Fruit fly (Drosophila melanogaster): ENCODE results near the gene CYLD.
A peak's percentile ranks its signal among the peaks of the same experiment; 100 is the strongest.

The CYLD gene

DNA sequence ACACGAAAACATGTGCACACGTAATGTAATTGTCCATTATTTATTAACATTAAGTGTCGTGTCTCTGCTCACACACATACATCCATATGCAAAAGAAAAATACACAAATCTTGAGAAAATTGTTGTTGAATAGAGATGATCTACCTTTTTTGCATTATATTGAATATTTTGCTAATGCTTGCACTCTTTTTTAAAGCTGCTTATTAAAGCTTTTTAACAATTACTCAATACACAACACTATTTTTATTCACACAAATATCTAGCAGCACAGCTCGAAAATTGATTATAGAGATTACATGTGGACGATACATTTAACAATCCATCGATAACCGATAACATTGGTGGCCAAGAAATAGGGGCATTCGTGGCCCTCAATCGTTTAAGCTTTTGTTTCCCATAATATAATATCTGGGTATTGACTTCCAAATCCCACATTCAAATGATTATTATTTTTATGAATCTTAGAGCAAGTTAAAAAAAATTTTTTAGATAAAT, 7.5 kb downstream of the CYLD start, which contains the start of gene Ufd4:
Gene Ufd4 (minus strand): TSS at position 300 of the 495 bp plus-strand sequence.
- TF ChIP-seq Nf-YA (GFP tag; IDR thresholded peaks at IDR 0.05) (peak; percentile 44; the same call in 1 of the 2 replicates), z (GFP tag; IDR thresholded peaks at IDR 0.05) (no peak), Lhr (GFP tag; optimal IDR thresholded peaks at IDR 0.05) (no peak), CG12942 (GFP tag; optimal IDR thresholded peaks at IDR 0.05) (peak; percentile 7), CG3847 (GFP tag; IDR thresholded peaks at IDR 0.05) (no peak), odd (GFP tag; optimal IDR thresholded peaks at IDR 0.05) (no peak), CG16813 (GFP tag; IDR thresholded peaks at IDR 0.05; ENCODE audit: partially characterized antibody) (peak; percentile 40; the same call in 2 of the 3 replicates), sima (GFP tag; optimal IDR thresholded peaks at IDR 0.05) (no peak), fd64A (GFP tag; optimal IDR thresholded peaks at IDR 0.05) (no peak), CG13894 (tag; optimal IDR thresholded peaks at IDR 0.05) (no peak), gcm (GFP tag; optimal IDR thresholded peaks at IDR 0.05) (no peak), CG11456 (GFP tag; IDR thresholded peaks at IDR 0.05) (no peak), usp (GFP tag; optimal IDR thresholded peaks at IDR 0.05) (no peak), Optix (GFP tag; IDR thresholded peaks at IDR 0.05) (no peak), CG16815 (GFP tag; optimal IDR thresholded peaks at IDR 0.05) (peak; percentile 0), CkIIα-i1 (GFP tag; IDR thresholded peaks at IDR 0.05) (no peak), CG11695 (GFP tag; IDR thresholded peaks at IDR 0.05) (peak; percentile 63; the same call in 2 of the 3 replicates), Fer2 (tag; optimal IDR thresholded peaks at IDR 0.05) (no peak), Med (GFP tag) (peak; percentile 95), chm (GFP tag; IDR thresholded peaks at IDR 0.05) (no peak), Ssrp (tag; optimal IDR thresholded peaks at IDR 0.05) (peak; percentile 68), nom (GFP tag; optimal IDR thresholded peaks at IDR 0.05) (no peak), Hr39 (optimal IDR thresholded peaks at IDR 0.05) (no peak), row (GFP tag; IDR thresholded peaks at IDR 0.05) (peak; percentile 81), repo (GFP tag; optimal IDR thresholded peaks at IDR 0.05) (peak; percentile 25), Neu2 (GFP tag; optimal IDR thresholded peaks at IDR 0.05; ENCODE audit: borderline replicate concordance) (no peak), wdn (GFP tag; IDR thresholded peaks at IDR 0.05) (0 out of 2 replicates have a peak, but pooled peaks have one; percentile 41), kni (GFP tag; optimal IDR thresholded peaks at IDR 0.05) (no peak), BEAF-32 (GFP tag; optimal IDR thresholded peaks at IDR 0.05) (peak; percentile 55), jigr1 (GFP tag; IDR thresholded peaks at IDR 0.05) (no peak), nau (GFP tag; optimal IDR thresholded peaks at IDR 0.05) (no peak), CG15073 (GFP tag; optimal IDR thresholded peaks at IDR 0.05) (no peak), Usf (GFP tag; optimal IDR thresholded peaks at IDR 0.05) (no peak), p53 (GFP tag; optimal IDR thresholded peaks at IDR 0.05) (no peak), corto (GFP tag; optimal IDR thresholded peaks at IDR 0.05) (peak; percentile 18), Scr (GFP tag; IDR thresholded peaks at IDR 0.05; ENCODE audit: partially characterized antibody) (peak; percentile 55), CG10366 (GFP tag; IDR thresholded peaks at IDR 0.05) (no peak), slp2 (GFP tag; optimal IDR thresholded peaks at IDR 0.05) (peak; percentile 45), sqz (GFP tag; optimal IDR thresholded peaks at IDR 0.05) (no peak), Ets65A (GFP tag) (no peak), CG31388 (GFP tag; optimal IDR thresholded peaks at IDR 0.05) (peak; percentile 11), cad (GFP tag; optimal IDR thresholded peaks at IDR 0.05) (no peak), CG31224 (GFP tag; IDR thresholded peaks at IDR 0.05) (no peak), Side (GFP tag; optimal IDR thresholded peaks at IDR 0.05) (peak; percentile 59), HLH54F (GFP tag; optimal IDR thresholded peaks at IDR 0.05) (peak; percentile 63), Oli (tag; optimal IDR thresholded peaks at IDR 0.05) (no peak), CG3838 (GFP tag; optimal IDR thresholded peaks at IDR 0.05) (no peak), luna (GFP tag; optimal IDR thresholded peaks at IDR 0.05) (no peak), tna (GFP tag; IDR thresholded peaks at IDR 0.05; ENCODE audit: partially characterized antibody) (no peak), CG9932 (GFP tag; IDR thresholded peaks at IDR 0.05) (no peak), bbx (GFP tag; IDR thresholded peaks at IDR 0.05; ENCODE audit: partially characterized antibody) (peak; percentile 61; the same call in 1 of the 2 replicates)
